Worm (Caenorhabditis elegans): Measurements from ENCODE around the gene R04F11.3.
A peak's percentile ranks its signal among the peaks of the same experiment; 100 is the strongest.

R04F11.3 gene

ce11 chrV:12353505-12353904, 36.5 kb upstream of the R04F11.3 start:
- TF ChIP-seq sdc-2 (tag; optimal IDR thresholded peaks at IDR 0.05) (peak; percentile 18), zip-5 (tag; optimal IDR thresholded peaks at IDR 0.05) (no peak), mec-3 (tag; optimal IDR thresholded peaks at IDR 0.05; ENCODE audit: borderline replicate concordance) (no peak), fkh-10 (GFP tag; optimal IDR thresholded peaks at IDR 0.05) (no peak), hlh-6 (tag; optimal IDR thresholded peaks at IDR 0.05) (peak; percentile 53), elt-2 (tag; optimal IDR thresholded peaks at IDR 0.05) (no peak), nhr-232 (tag; optimal IDR thresholded peaks at IDR 0.05) (no peak), fkh-6 (tag; optimal IDR thresholded peaks at IDR 0.05) (peak; percentile 11), ceh-6 (GFP tag; optimal IDR thresholded peaks at IDR 0.05) (no peak), unc-86 (tag; optimal IDR thresholded peaks at IDR 0.05) (no peak), tbx-2 (tag; optimal IDR thresholded peaks at IDR 0.05) (no peak), hlh-13 (GFP tag; optimal IDR thresholded peaks at IDR 0.05) (no peak), hlh-30 (tag; optimal IDR thresholded peaks at IDR 0.05; ENCODE audit: insufficient read depth) (no peak), pat-9 (tag; optimal IDR thresholded peaks at IDR 0.05) (no peak), pag-3 (tag; optimal IDR thresholded peaks at IDR 0.05; ENCODE audit: borderline replicate concordance) (no peak), ceh-45 (GFP tag; IDR thresholded peaks at IDR 0.05) (no peak), lin-11 (tag; optimal IDR thresholded peaks at IDR 0.05) (no peak), fax-1 (tag; optimal IDR thresholded peaks at IDR 0.05) (no peak), elt-4 (tag; optimal IDR thresholded peaks at IDR 0.05) (no peak), ets-4 (tag; optimal IDR thresholded peaks at IDR 0.05) (no peak), ceh-14 (tag; optimal IDR thresholded peaks at IDR 0.05) (no peak), dmd-4 (tag; optimal IDR thresholded peaks at IDR 0.05; ENCODE audit: borderline replicate concordance) (peak; percentile 7), odd-2 (tag; optimal IDR thresholded peaks at IDR 0.05) (no peak), rnt-1 (tag; optimal IDR thresholded peaks at IDR 0.05) (no peak)

ce11 chrV:12352881-12353280, 35.9 kb upstream of the R04F11.3 start:
- TF ChIP-seq mec-3 (tag; optimal IDR thresholded peaks at IDR 0.05; ENCODE audit: borderline replicate concordance) (no peak), ama-1 (optimal IDR thresholded peaks at IDR 0.05) (peak; percentile 79), madf-2 (tag; optimal IDR thresholded peaks at IDR 0.05) (no peak), hlh-6 (tag; optimal IDR thresholded peaks at IDR 0.05) (no peak), dve-1 (tag; optimal IDR thresholded peaks at IDR 0.05) (no peak), ceh-9 (tag; optimal IDR thresholded peaks at IDR 0.05) (no peak), pha-2 (tag; optimal IDR thresholded peaks at IDR 0.05) (peak; percentile 8), che-1 (tag; optimal IDR thresholded peaks at IDR 0.05) (no peak)

ce11 chrV:12352445-12352844, 35.5 kb upstream of the R04F11.3 start, which contains the start of gene sqt-3:
Gene sqt-3, plus strand, starts transcription at chrV:12352745.
- TF ChIP-seq ceh-14 (tag; optimal IDR thresholded peaks at IDR 0.05) (no peak), dmd-4 (tag; optimal IDR thresholded peaks at IDR 0.05; ENCODE audit: borderline replicate concordance) (no peak)

DNA sequence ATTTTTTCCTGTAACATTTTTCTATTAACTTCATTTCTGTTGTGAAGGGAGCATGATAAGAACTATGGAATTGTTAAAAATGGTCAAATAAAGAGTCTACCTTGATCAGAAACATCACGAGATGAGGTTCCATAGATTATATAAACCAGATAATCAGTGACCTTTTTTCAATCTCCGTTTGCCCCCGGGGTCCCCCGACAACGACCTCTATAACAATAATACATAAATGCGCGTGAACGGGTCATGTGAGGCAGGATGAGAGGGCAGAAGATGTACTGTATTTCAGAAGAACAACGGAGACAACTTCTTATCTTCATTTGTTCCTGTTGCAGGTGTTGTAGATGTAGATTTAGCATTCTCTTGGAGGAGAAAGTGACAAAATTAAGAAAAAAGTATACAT, 34.9 kb upstream of the R04F11.3 start:
- no peak for TF ChIP-seq sox-4 (tag; optimal IDR thresholded peaks at IDR 0.05)
- no peak for TF ChIP-seq lim-6 (tag; optimal IDR thresholded peaks at IDR 0.05)
- TF ChIP-seq tbx-2 (tag; optimal IDR thresholded peaks at IDR 0.05): no peak
- no peak for TF ChIP-seq gmeb-2 (tag; optimal IDR thresholded peaks at IDR 0.05)
- TF ChIP-seq pat-9 (tag; optimal IDR thresholded peaks at IDR 0.05): no peak
- TF ChIP-seq ref-2 (tag; optimal IDR thresholded peaks at IDR 0.05): no peak
- no peak for TF ChIP-seq C08G9.2 (tag; optimal IDR thresholded peaks at IDR 0.05)
- no peak for TF ChIP-seq ahr-1 (tag; optimal IDR thresholded peaks at IDR 0.05)
- TF ChIP-seq T23F11.4 (GFP tag; optimal IDR thresholded peaks at IDR 0.05): no peak
- no peak for TF ChIP-seq syd-9 (tag; optimal IDR thresholded peaks at IDR 0.05)

Measured in whole organism, late embryonic.